Fruit fly (Drosophila melanogaster) whole organism, embryonic: ENCODE measurements around the gene CG10663.

ENCODE experiments used
- Aef1 ChIP-seq: fragments of 200-800 bp; sonication (Bioruptor generic); IDR thresholded peaks from 3 replicates; pipeline ENCODE4 v1.3.6; 2022; ENCODE audit warnings: missing biosample characterization, missing genetic modification characterization
- C15 ChIP-seq: fragments of 200-800 bp; sonication (Bioruptor generic); IDR thresholded peaks from 3 replicates; pipeline ENCODE4 v1.3.6; 2022; ENCODE audit warnings: missing biosample characterization, missing genetic modification characterization
- CG10209 ChIP-seq: fragments of 200-800 bp; sonication (Bioruptor generic); optimal IDR thresholded peaks from 3 replicates; lab custom pipeline; 2017; ENCODE audit warnings: missing biosample characterization, mild to moderate bottlenecking, missing genetic modification characterization, missing genetic modification reagents
- CG10321 ChIP-seq: fragments of 200-800 bp; sonication (Bioruptor generic); IDR thresholded peaks from 2 replicates; pipeline ENCODE4 v1.3.6; 2022; ENCODE audit warnings: missing biosample characterization, missing genetic modification characterization
- CG11456 ChIP-seq: fragments of 200-800 bp; sonication (Bioruptor generic); IDR thresholded peaks from 3 replicates; pipeline ENCODE4 v1.3.6; 2022; ENCODE audit warnings: missing biosample characterization, missing genetic modification characterization
- CG12104 ChIP-seq: fragments of 200-800 bp; sonication (Bioruptor generic); optimal IDR thresholded peaks from 3 replicates; lab custom pipeline; 2016; ENCODE audit warnings: missing biosample characterization, missing genetic modification characterization
- CG12391 ChIP-seq: fragments of 200-800 bp; sonication (Bioruptor generic); optimal IDR thresholded peaks from 3 replicates; lab custom pipeline; 2018; ENCODE audit warnings: missing biosample characterization, mild to moderate bottlenecking, missing genetic modification characterization, moderate library complexity
- CG12659 ChIP-seq: fragments of 200-800 bp; sonication (Bioruptor generic); optimal IDR thresholded peaks from 3 replicates; lab custom pipeline; 2017; ENCODE audit warnings: mild to moderate bottlenecking, missing biosample characterization, missing genetic modification reagents, missing genetic modification characterization
- CG14667 ChIP-seq: fragments of 200-800 bp; sonication (Bioruptor generic); IDR thresholded peaks from 2 replicates; pipeline ENCODE4 v1.3.6; 2022; ENCODE audit warnings: missing biosample characterization, missing genetic modification characterization
- CG15696 ChIP-seq: fragments of 200-800 bp; sonication (Bioruptor generic); optimal IDR thresholded peaks from 2 replicates; lab custom pipeline; 2019; ENCODE audit warnings: missing biosample characterization, mild to moderate bottlenecking, missing genetic modification characterization, moderate library complexity
- CG3163 ChIP-seq: fragments of 200-800 bp; sonication (Bioruptor generic); optimal IDR thresholded peaks from 3 replicates; lab custom pipeline; 2016; ENCODE audit warnings: missing biosample characterization, missing genetic modification characterization
- CG3726 ChIP-seq: fragments of 200-800 bp; sonication (Bioruptor generic); IDR thresholded peaks from 3 replicates; pipeline ENCODE4, ENCODE4 v1.3.6; 2022; ENCODE audit warnings: missing biosample characterization, missing genetic modification characterization
- CG3838 ChIP-seq: fragments of 200-800 bp; sonication (Bioruptor generic); optimal IDR thresholded peaks from 3 replicates; lab custom pipeline; 2016; ENCODE audit warnings: missing biosample characterization, missing genetic modification characterization
- CG4328 ChIP-seq: fragments of 200-800 bp; sonication (Bioruptor generic); optimal IDR thresholded peaks from 3 replicates; lab custom pipeline; 2017; ENCODE audit warnings: missing biosample characterization, missing genetic modification reagents, missing genetic modification characterization
- CG4820 ChIP-seq: fragments of 200-800 bp; sonication (Bioruptor generic); optimal IDR thresholded peaks from 3 replicates; lab custom pipeline; 2016; ENCODE audit warnings: missing biosample characterization, missing genetic modification characterization
- CG5245 ChIP-seq: fragments of 200-800 bp; sonication (Bioruptor generic); optimal IDR thresholded peaks from 3 replicates; lab custom pipeline; 2016; ENCODE audit warnings: missing biosample characterization, missing genetic modification characterization
- CG6791 ChIP-seq: fragments of 200-800 bp; sonication (Bioruptor generic); IDR thresholded peaks from 3 replicates; pipeline ENCODE4 v1.3.6; 2022; ENCODE audit warnings: missing biosample characterization, missing genetic modification characterization; ENCODE audit not compliant: partially characterized antibody
- CG7357 ChIP-seq: fragments of 200-800 bp; sonication (Bioruptor generic); IDR thresholded peaks from 3 replicates; pipeline ENCODE4 v1.3.6; 2022; ENCODE audit warnings: missing biosample characterization, missing genetic modification characterization
- CG7745 ChIP-seq: fragments of 200-800 bp; sonication (Bioruptor generic); optimal IDR thresholded peaks from 2 replicates; lab custom pipeline; 2018; ENCODE audit warnings: missing biosample characterization, mild to moderate bottlenecking, missing genetic modification characterization, moderate library complexity
- CG7987 ChIP-seq: fragments of 200-800 bp; sonication (Bioruptor generic); optimal IDR thresholded peaks from 2 replicates; lab custom pipeline; 2018; ENCODE audit warnings: missing biosample characterization, mild to moderate bottlenecking, missing genetic modification characterization, moderate library complexity
- CG8359 ChIP-seq: fragments of 200-800 bp; sonication (Bioruptor generic); optimal IDR thresholded peaks from 2 replicates; lab custom pipeline; 2017; ENCODE audit warnings: missing biosample characterization, mild to moderate bottlenecking, missing genetic modification characterization, borderline replicate concordance
- CG8765 ChIP-seq: fragments of 200-800 bp; sonication (Bioruptor generic); IDR thresholded peaks from 2 replicates; pipeline ENCODE4 v1.3.6; 2022; ENCODE audit warnings: missing biosample characterization, missing genetic modification characterization
- CG9727 ChIP-seq: fragments of 200-800 bp; sonication (Bioruptor generic); optimal IDR thresholded peaks from 3 replicates; lab custom pipeline; 2017; ENCODE audit warnings: missing biosample characterization, mild to moderate bottlenecking, missing genetic modification characterization
- CG9876 ChIP-seq: fragments of 200-800 bp; sonication (Bioruptor generic); optimal IDR thresholded peaks from 2 replicates; lab custom pipeline; 2016; ENCODE audit warnings: missing biosample characterization, missing genetic modification characterization
- D ChIP-seq, 2 experiments: fragments of 200-800 bp in 1 of 2; fragments of >200 bp in 1 of 2; sonication (Bioruptor generic) in 1 of 2; optimal IDR thresholded peaks; 2 replicates in 1 of 2; 3 replicates in 1 of 2; lab custom pipeline; 2017; ENCODE audit warnings: mild to moderate bottlenecking in 1 of 2, missing biosample characterization in 1 of 2, missing genetic modification characterization in 1 of 2, missing genetic modification reagents in 1 of 2
- Dp ChIP-seq: fragments of 200-800 bp; sonication (Bioruptor generic); optimal IDR thresholded peaks from 2 replicates; lab custom pipeline; 2018; ENCODE audit warnings: missing biosample characterization, mild to moderate bottlenecking, missing genetic modification characterization, moderate library complexity
- Eip74EF ChIP-seq, 2 experiments: fragments of 200-800 bp in 1 of 2; fragments of >200 bp in 1 of 2; sonication (Bioruptor generic) in 1 of 2; optimal IDR thresholded peaks; 2 replicates each; lab custom pipeline; 2017 to 2019; ENCODE audit warnings: missing biosample characterization in 2 of 2, missing genetic modification characterization in 2 of 2, mild to moderate bottlenecking in 1 of 2, moderate library complexity in 1 of 2
- Fer3 ChIP-seq: fragments of 200-800 bp; sonication (Bioruptor generic); optimal IDR thresholded peaks from 2 replicates; lab custom pipeline; 2018; ENCODE audit warnings: missing biosample characterization, mild to moderate bottlenecking, missing genetic modification characterization, moderate library complexity
- Jarid2 ChIP-seq: fragments of 200-800 bp; sonication (Bioruptor generic); optimal IDR thresholded peaks from 3 replicates; lab custom pipeline; 2017; ENCODE audit warnings: mild to moderate bottlenecking, missing biosample characterization, missing genetic modification reagents, missing genetic modification characterization
- Myb ChIP-seq: fragments of 200-800 bp; sonication (Bioruptor generic); optimal IDR thresholded peaks from 2 replicates; lab custom pipeline; 2016; ENCODE audit warnings: missing biosample characterization, missing genetic modification characterization
- NfI ChIP-seq: fragments of 200-800 bp; sonication (Bioruptor generic); optimal IDR thresholded peaks from 3 replicates; lab custom pipeline; 2018; ENCODE audit warnings: missing biosample characterization, mild to moderate bottlenecking, missing genetic modification characterization, moderate library complexity
- Oaz ChIP-seq: fragments of 200-800 bp; sonication (Bioruptor generic); IDR thresholded peaks from 2 replicates; pipeline ENCODE4 v1.3.6; 2022; ENCODE audit warnings: missing biosample characterization, missing genetic modification characterization
- Oli ChIP-seq: fragments of 200-800 bp; sonication (Bioruptor generic); optimal IDR thresholded peaks from 2 replicates; lab custom pipeline; 2018; ENCODE audit warnings: missing biosample characterization, mild to moderate bottlenecking, missing genetic modification characterization, moderate library complexity
- ase ChIP-seq: fragments of 200-800 bp; sonication (Bioruptor generic); IDR thresholded peaks from 3 replicates; pipeline ENCODE4 v1.3.6; 2022; ENCODE audit warnings: missing biosample characterization, missing genetic modification characterization
- bowl ChIP-seq: fragments of 200-800 bp; sonication (Bioruptor generic); IDR thresholded peaks from 2 replicates; pipeline ENCODE4 v1.3.6; 2022; ENCODE audit warnings: missing biosample characterization, missing genetic modification characterization
- cas ChIP-seq: fragments of 200-800 bp; sonication (Bioruptor generic); IDR thresholded peaks from 2 replicates; pipeline ENCODE4 v1.3.6; 2022; ENCODE audit warnings: missing biosample characterization, missing genetic modification characterization
- cato ChIP-seq: fragments of 200-800 bp; sonication (Bioruptor generic); optimal IDR thresholded peaks from 2 replicates; lab custom pipeline; 2016; ENCODE audit warnings: missing biosample characterization, missing genetic modification characterization, borderline replicate concordance
- crp ChIP-seq, 2 experiments: fragments of 200-800 bp; sonication (Bioruptor generic); optimal IDR thresholded peaks; 2 replicates in 1 of 2; 3 replicates in 1 of 2; lab custom pipeline; 2017; ENCODE audit warnings: missing biosample characterization in 2 of 2, missing genetic modification characterization in 2 of 2, mild to moderate bottlenecking in 1 of 2, moderate library complexity in 1 of 2
- danr ChIP-seq: fragments of 200-800 bp; sonication (Bioruptor generic); IDR thresholded peaks from 2 replicates; pipeline ENCODE4 v1.3.6; 2022; ENCODE audit warnings: missing biosample characterization, missing genetic modification characterization
- ems ChIP-seq: fragments of 200-800 bp; sonication (Bioruptor generic); optimal IDR thresholded peaks from 3 replicates; lab custom pipeline; 2016; ENCODE audit warnings: missing biosample characterization, missing genetic modification characterization
- hth ChIP-seq: fragments of >200 bp; optimal IDR thresholded peaks from 2 replicates; lab custom pipeline; 2017; ENCODE audit warnings: inconsistent platforms
- kay ChIP-seq: fragments of 200-800 bp; sonication (Bioruptor generic); optimal IDR thresholded peaks from 2 replicates; lab custom pipeline; 2016; ENCODE audit warnings: missing biosample characterization, missing genetic modification characterization
- ken ChIP-seq: fragments of 200-800 bp; sonication (Bioruptor generic); IDR thresholded peaks from 3 replicates; pipeline ENCODE4 v1.3.6; 2022; ENCODE audit warnings: missing biosample characterization, missing genetic modification characterization
- kni ChIP-seq: fragments of 200-800 bp; sonication (Bioruptor generic); optimal IDR thresholded peaks from 3 replicates; lab custom pipeline; 2017; ENCODE audit warnings: mild to moderate bottlenecking, missing biosample characterization, missing genetic modification reagents, missing genetic modification characterization
- nerfin-1 ChIP-seq: fragments of 200-800 bp; sonication (Bioruptor generic); optimal IDR thresholded peaks from 3 replicates; lab custom pipeline; 2019; ENCODE audit warnings: missing biosample characterization, mild to moderate bottlenecking, missing genetic modification characterization, moderate library complexity
- otp ChIP-seq: fragments of 200-800 bp; sonication (Bioruptor generic); IDR thresholded peaks from 3 replicates; pipeline ENCODE4, ENCODE4 v1.3.6; 2022; ENCODE audit warnings: missing biosample characterization, missing genetic modification characterization
- salm ChIP-seq: fragments of 200-800 bp; sonication (Bioruptor generic); optimal IDR thresholded peaks from 2 replicates; lab custom pipeline; 2018; ENCODE audit warnings: missing biosample characterization, mild to moderate bottlenecking, missing genetic modification characterization
- sisA ChIP-seq: fragments of 200-800 bp; sonication (Bioruptor generic); IDR thresholded peaks from 2 replicates; pipeline ENCODE4 v1.3.6; 2022; ENCODE audit warnings: missing biosample characterization, missing genetic modification characterization
- sob ChIP-seq: fragments of 200-800 bp; sonication (Bioruptor generic); IDR thresholded peaks from 2 replicates; pipeline ENCODE4 v1.3.6; 2022; ENCODE audit warnings: missing biosample characterization, missing genetic modification characterization

CG10663 gene

DNA sequence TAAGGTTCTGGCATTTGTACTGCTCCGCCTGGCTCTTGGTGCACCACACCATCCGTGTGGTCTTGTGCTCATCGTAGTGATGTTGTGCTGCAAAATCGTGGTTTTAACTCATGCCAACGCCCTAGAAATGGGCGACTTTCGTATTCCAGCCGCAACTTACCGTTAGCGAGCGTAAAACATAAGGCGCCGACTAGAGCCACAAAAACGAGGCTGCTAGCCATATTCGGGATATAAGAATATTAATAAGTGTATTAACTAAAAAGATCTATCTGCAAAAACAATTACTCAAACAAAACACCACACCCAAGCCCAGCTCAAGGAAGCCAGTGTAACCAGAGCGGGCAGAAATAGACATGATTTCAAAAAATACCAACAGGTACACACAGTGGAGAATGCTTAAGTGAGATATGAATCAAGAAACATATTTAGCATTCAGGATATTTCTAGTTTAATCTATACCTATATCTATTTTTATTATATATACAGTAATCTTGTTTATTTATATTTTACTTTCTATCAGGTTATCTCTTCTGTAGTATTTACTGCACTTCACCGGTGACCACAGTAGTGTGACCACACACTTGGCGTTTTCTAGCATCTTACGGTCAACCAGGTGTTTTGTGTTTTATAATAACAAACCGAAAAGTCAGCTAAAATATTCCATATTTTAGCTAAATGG is 48.7 kb upstream of the CG10663 start, which contains the start of the genes Tsf2 and CG34242 (continued):
- peak; percentile 94 for TF ChIP-seq CG11456 (GFP tag; lab: Robert Waterston, UW)
- TF ChIP-seq crp (GFP tag; optimal IDR thresholded peaks at IDR 0.05; lab: Kevin White, UChicago), result peak in 1 of 2 experiments; percentile 70
- TF ChIP-seq ems (GFP tag; lab: Kevin White, UChicago), result no peak
- peak; percentile 45 for TF ChIP-seq CG8359
- peak; percentile 96 for TF ChIP-seq sisA (GFP tag; lab: Robert Waterston, UW)
- TF ChIP-seq Jarid2, result no peak
- TF ChIP-seq Oaz (GFP tag; lab: Robert Waterston, UW), result peak; percentile 88
- TF ChIP-seq CG7987 (GFP tag; lab: Kevin White, UChicago), result peak; percentile 59
- TF ChIP-seq CG15696 (tag; lab: Kevin White, UChicago), result peak; percentile 57
- TF ChIP-seq danr, result peak; percentile 78
- TF ChIP-seq Eip74EF (GFP tag; optimal IDR thresholded peaks at IDR 0.05; lab: Kevin White, UChicago), result peak in 1 of 2 experiments; percentile 33
- TF ChIP-seq D (optimal IDR thresholded peaks at IDR 0.05; lab: Kevin White, UChicago), result no peak
- TF ChIP-seq D (GFP tag; optimal IDR thresholded peaks at IDR 0.05; lab: Kevin White, UChicago), result peak; percentile 66
- peak; percentile 56 for TF ChIP-seq CG12659
- peak; percentile 8 for TF ChIP-seq CG5245 (GFP tag; lab: Kevin White, UChicago)
- peak; percentile 80 for TF ChIP-seq nerfin-1 (tag; lab: Kevin White, UChicago)
- no peak for TF ChIP-seq CG7745
- TF ChIP-seq CG10321 (GFP tag; lab: Robert Waterston, UW), result no peak
- TF ChIP-seq otp (GFP tag; lab: Robert Waterston, UW), result peak; percentile 72; the same call in 1 of the 3 replicates
- peak; percentile 97 for TF ChIP-seq CG14667 (GFP tag; lab: Robert Waterston, UW)
- TF ChIP-seq Aef1 (GFP tag; lab: Robert Waterston, UW), result peak; percentile 96
- no peak for TF ChIP-seq CG4328 (GFP tag; lab: Kevin White, UChicago)
- peak; percentile 84; the same call in 2 of the 3 replicates for TF ChIP-seq CG3726 (GFP tag; lab: Robert Waterston, UW)
- TF ChIP-seq CG4820 (GFP tag; lab: Kevin White, UChicago), result peak; percentile 86
- TF ChIP-seq CG10209, result peak; percentile 4
- peak; percentile 25 for TF ChIP-seq Dp (GFP tag; lab: Kevin White, UChicago)
- peak; percentile 94 for TF ChIP-seq ase (GFP tag; lab: Robert Waterston, UW)
- TF ChIP-seq CG8765 (GFP tag; lab: Robert Waterston, UW), result peak; percentile 87
- no peak for TF ChIP-seq CG3838 (GFP tag; lab: Kevin White, UChicago)
- TF ChIP-seq cato, result no peak
- TF ChIP-seq CG12104 (GFP tag; lab: Kevin White, UChicago), result peak; percentile 45
- TF ChIP-seq Oli (tag; lab: Kevin White, UChicago), result peak; percentile 23
- TF ChIP-seq CG7357 (GFP tag; lab: Robert Waterston, UW), result peak; percentile 91
- TF ChIP-seq CG12391 (tag; lab: Kevin White, UChicago), result peak; percentile 53
- peak; percentile 70 for TF ChIP-seq kay (GFP tag; lab: Kevin White, UChicago)
- TF ChIP-seq cas (GFP tag; lab: Robert Waterston, UW), result peak; percentile 84
- peak; percentile 77; the same call in 2 of the 3 replicates for TF ChIP-seq ken (GFP tag; lab: Robert Waterston, UW)
- TF ChIP-seq CG6791 (GFP tag; lab: Robert Waterston, UW), result no peak
- TF ChIP-seq CG9727 (GFP tag; lab: Kevin White, UChicago), result no peak
- no peak for TF ChIP-seq Myb
- TF ChIP-seq kni, result no peak
- no peak for TF ChIP-seq hth (lab: Kevin White, UChicago)
- no peak for TF ChIP-seq CG3163
- TF ChIP-seq bowl (GFP tag; lab: Robert Waterston, UW), result peak; percentile 78
- TF ChIP-seq C15 (GFP tag; lab: Robert Waterston, UW), result peak; percentile 79
- TF ChIP-seq Fer3 (tag; lab: Kevin White, UChicago), result peak; percentile 90
- no peak for TF ChIP-seq NfI (GFP tag; lab: Kevin White, UChicago)
- peak; percentile 94 for TF ChIP-seq sob (GFP tag; lab: Robert Waterston, UW)
- no peak for TF ChIP-seq CG9876 (GFP tag; lab: Kevin White, UChicago)
- peak; percentile 4 for TF ChIP-seq salm
